Fruit fly (Drosophila melanogaster) whole organism, prepupa: Measurements from ENCODE around the gene btd.

Experiments
- Blimp-1 ChIP-seq: fragments of 200-800 bp; sonication (Bioruptor generic); optimal IDR thresholded peaks from 3 replicates; lab custom pipeline; 2017; ENCODE audit warnings: missing biosample characterization, missing genetic modification characterization, mild to moderate bottlenecking, moderate library complexity, missing genetic modification reagents
- CG6854 ChIP-seq: fragments of 200-800 bp; sonication (Bioruptor generic); optimal IDR thresholded peaks from 2 replicates; lab custom pipeline; 2017; ENCODE audit warnings: missing biosample characterization, mild to moderate bottlenecking, missing genetic modification characterization
- Eip75B ChIP-seq: fragments of 200-800 bp; sonication (Bioruptor generic); optimal IDR thresholded peaks from 3 replicates; lab custom pipeline; 2016; ENCODE audit warnings: missing biosample characterization, missing genetic modification characterization
- Eip93F ChIP-seq: fragments of 200-800 bp; sonication (Bioruptor generic); optimal IDR thresholded peaks from 2 replicates; lab custom pipeline; 2016; ENCODE audit warnings: missing biosample characterization, mild to moderate bottlenecking, missing genetic modification characterization
- Gug ChIP-seq: fragments of 200-800 bp; sonication (Bioruptor generic); IDR thresholded peaks from 2 replicates; pipeline ENCODE4 v1.3.6; 2022; ENCODE audit warnings: missing biosample characterization, missing genetic modification characterization
- Hr39 ChIP-seq: fragments of 200-800 bp; sonication (Bioruptor generic); optimal IDR thresholded peaks from 2 replicates; lab custom pipeline; 2016; ENCODE audit warnings: missing biosample characterization, missing genetic modification characterization
- achi ChIP-seq: fragments of 200-800 bp; sonication (Bioruptor generic); optimal IDR thresholded peaks from 3 replicates; lab custom pipeline; 2016; ENCODE audit warnings: missing biosample characterization, missing genetic modification characterization

dm6 chrX:9644828-9645227, 49.2 kb upstream of the btd start:
- no peak for TF ChIP-seq Hr39 (GFP tag; lab: Kevin White, UChicago)
- peak; percentile 0 for TF ChIP-seq Eip75B (GFP tag; lab: Kevin White, UChicago)
- TF ChIP-seq achi: no peak
- no peak for TF ChIP-seq Gug (GFP tag; lab: Robert Waterston, UW)
- no peak for TF ChIP-seq Eip93F (GFP tag; lab: Kevin White, UChicago)
- no peak for TF ChIP-seq Blimp-1 (GFP tag; lab: Kevin White, UChicago)
- TF ChIP-seq CG6854 (GFP tag; lab: Kevin White, UChicago): no peak
